Fruit fly (Drosophila melanogaster): ENCODE measurements around the gene CG2680.
A peak's percentile ranks its signal among the peaks of the same experiment; 100 is the strongest.

The CG2680 gene

DNA sequence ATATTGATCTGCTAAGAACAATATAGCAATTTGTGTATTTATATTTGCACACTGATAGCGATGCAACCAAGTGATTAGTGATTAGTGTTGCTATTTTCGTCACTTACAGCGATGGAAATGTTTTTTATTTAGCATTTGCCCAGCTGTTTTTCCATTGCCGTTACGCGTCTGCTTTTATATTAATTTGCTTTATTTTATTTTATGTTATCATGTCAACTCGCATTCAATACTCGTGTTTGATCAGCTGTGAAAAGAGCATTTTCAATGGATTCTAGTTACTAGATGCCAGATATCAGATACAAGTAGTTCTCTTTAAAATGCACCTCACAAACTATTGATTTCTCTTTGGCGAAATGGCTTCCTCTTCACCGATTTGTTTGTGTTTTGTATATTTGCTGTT is 43.8 kb downstream of the CG2680 start:
- TF ChIP-seq foxo (GFP tag; optimal IDR thresholded peaks at IDR 0.05): no peak
- peak; percentile 4 for TF ChIP-seq h (GFP tag; optimal IDR thresholded peaks at IDR 0.05)
- TF ChIP-seq Dfd (GFP tag; optimal IDR thresholded peaks at IDR 0.05): no peak
- TF ChIP-seq Hr83 (GFP tag; optimal IDR thresholded peaks at IDR 0.05; ENCODE audit: poor library complexity, severe bottlenecking): peak; percentile 50
- no peak for TF ChIP-seq psq (GFP tag; optimal IDR thresholded peaks at IDR 0.05)
- no peak for TF ChIP-seq woc (GFP tag; optimal IDR thresholded peaks at IDR 0.05)
- TF ChIP-seq rgr (GFP tag; optimal IDR thresholded peaks at IDR 0.05): peak; percentile 11
- TF ChIP-seq HLH106 (tag; optimal IDR thresholded peaks at IDR 0.05): no peak

DNA sequence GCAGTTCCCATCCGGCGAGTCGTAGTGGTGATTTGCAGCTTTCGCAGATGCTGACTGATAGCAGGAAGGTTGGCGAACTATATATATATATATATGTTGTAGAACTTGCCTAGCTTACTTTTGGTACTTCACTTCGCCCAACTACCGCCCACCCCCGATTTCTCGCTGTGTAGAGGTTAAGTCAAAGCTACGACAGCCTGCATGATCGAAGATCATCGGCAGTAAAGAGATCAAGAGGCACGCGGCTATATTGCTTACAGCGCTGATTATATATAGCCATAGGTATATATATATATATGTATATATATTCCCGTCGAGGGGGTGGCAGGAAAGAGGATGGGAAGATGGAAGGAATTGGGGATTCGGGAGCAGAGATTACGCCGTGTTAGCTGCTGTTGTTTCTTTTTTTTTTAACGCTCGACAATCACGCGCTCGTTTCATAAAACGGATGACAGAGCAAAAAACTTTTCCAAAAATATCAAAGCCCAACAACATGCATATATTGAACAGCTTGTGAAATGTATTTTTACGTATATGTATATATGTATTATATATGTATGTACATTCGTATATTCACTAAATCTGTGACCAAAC is 44.6 kb downstream of the CG2680 start:
- TF ChIP-seq Hr78 (GFP tag; optimal IDR thresholded peaks at IDR 0.05): no peak
- no peak for TF ChIP-seq br (GFP tag; optimal IDR thresholded peaks at IDR 0.05)
- TF ChIP-seq N (GFP tag; optimal IDR thresholded peaks at IDR 0.05): no peak
- no peak for TF ChIP-seq dmrt93B (GFP tag; optimal IDR thresholded peaks at IDR 0.05)
- TF ChIP-seq sage (GFP tag; optimal IDR thresholded peaks at IDR 0.05): no peak
- no peak for TF ChIP-seq HLH106 (tag; optimal IDR thresholded peaks at IDR 0.05)
- TF ChIP-seq sv (GFP tag; optimal IDR thresholded peaks at IDR 0.05): no peak
- no peak for TF ChIP-seq rgr (GFP tag; optimal IDR thresholded peaks at IDR 0.05)
- no peak for TF ChIP-seq Abd-B (GFP tag; optimal IDR thresholded peaks at IDR 0.05)
- TF ChIP-seq foxo (GFP tag; optimal IDR thresholded peaks at IDR 0.05): no peak

DNA sequence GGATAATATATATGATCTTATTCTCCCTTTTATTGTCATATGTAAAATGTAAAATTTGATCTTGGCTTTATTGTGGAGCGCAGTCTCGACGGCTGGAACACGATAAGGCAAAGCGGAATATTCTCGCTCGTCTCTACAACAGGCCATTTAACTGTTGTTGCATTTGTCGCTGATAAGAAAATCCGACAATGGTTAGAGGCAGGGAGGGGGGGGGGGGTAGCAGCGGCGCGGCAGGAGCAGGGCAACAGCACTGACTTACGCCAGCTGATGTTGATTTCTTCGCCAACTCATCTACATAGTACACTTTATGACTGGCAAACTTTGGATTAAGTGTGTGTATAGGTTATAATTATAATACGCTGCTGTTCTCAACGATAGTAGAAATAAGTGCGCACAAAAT is 45.5 kb downstream of the CG2680 start:
- TF ChIP-seq Hr83 (GFP tag; optimal IDR thresholded peaks at IDR 0.05; ENCODE audit: poor library complexity, severe bottlenecking): no peak
- TF ChIP-seq usp (GFP tag; optimal IDR thresholded peaks at IDR 0.05): no peak
- no peak for TF ChIP-seq Rel (GFP tag; optimal IDR thresholded peaks at IDR 0.05)
- peak; percentile 25 for TF ChIP-seq Rel (tag; optimal IDR thresholded peaks at IDR 0.05)
- TF ChIP-seq sv (GFP tag; optimal IDR thresholded peaks at IDR 0.05): no peak
- no peak for TF ChIP-seq Jra (GFP tag; optimal IDR thresholded peaks at IDR 0.05)
- peak; percentile 18 for TF ChIP-seq h (GFP tag; optimal IDR thresholded peaks at IDR 0.05)
- TF ChIP-seq dmrt93B (GFP tag; optimal IDR thresholded peaks at IDR 0.05): no peak
- TF ChIP-seq Dif (GFP tag; optimal IDR thresholded peaks at IDR 0.05; ENCODE audit: partially characterized antibody): no peak
- TF ChIP-seq CG32264 (GFP tag; optimal IDR thresholded peaks at IDR 0.05): no peak
- no peak for TF ChIP-seq rgr (GFP tag; optimal IDR thresholded peaks at IDR 0.05)
- no peak for TF ChIP-seq sage (GFP tag; optimal IDR thresholded peaks at IDR 0.05)
- TF ChIP-seq Sp1 (GFP tag; optimal IDR thresholded peaks at IDR 0.05): no peak
- TF ChIP-seq Dfd (GFP tag; optimal IDR thresholded peaks at IDR 0.05): peak; percentile 62
- no peak for TF ChIP-seq GATAd (GFP tag; optimal IDR thresholded peaks at IDR 0.05)
- no peak for TF ChIP-seq CG9705 (GFP tag; optimal IDR thresholded peaks at IDR 0.05)
- no peak for TF ChIP-seq tai (GFP tag; optimal IDR thresholded peaks at IDR 0.05)
- no peak for TF ChIP-seq fru (GFP tag; optimal IDR thresholded peaks at IDR 0.05)
- TF ChIP-seq lola (GFP tag; optimal IDR thresholded peaks at IDR 0.05): no peak
- TF ChIP-seq Abd-B (GFP tag; optimal IDR thresholded peaks at IDR 0.05): no peak
- no peak for TF ChIP-seq dl (GFP tag; optimal IDR thresholded peaks at IDR 0.05; ENCODE audit: insufficient read depth in 1 of 2, partially characterized antibody in 2 of 2)
- TF ChIP-seq woc (GFP tag; optimal IDR thresholded peaks at IDR 0.05): no peak

DNA sequence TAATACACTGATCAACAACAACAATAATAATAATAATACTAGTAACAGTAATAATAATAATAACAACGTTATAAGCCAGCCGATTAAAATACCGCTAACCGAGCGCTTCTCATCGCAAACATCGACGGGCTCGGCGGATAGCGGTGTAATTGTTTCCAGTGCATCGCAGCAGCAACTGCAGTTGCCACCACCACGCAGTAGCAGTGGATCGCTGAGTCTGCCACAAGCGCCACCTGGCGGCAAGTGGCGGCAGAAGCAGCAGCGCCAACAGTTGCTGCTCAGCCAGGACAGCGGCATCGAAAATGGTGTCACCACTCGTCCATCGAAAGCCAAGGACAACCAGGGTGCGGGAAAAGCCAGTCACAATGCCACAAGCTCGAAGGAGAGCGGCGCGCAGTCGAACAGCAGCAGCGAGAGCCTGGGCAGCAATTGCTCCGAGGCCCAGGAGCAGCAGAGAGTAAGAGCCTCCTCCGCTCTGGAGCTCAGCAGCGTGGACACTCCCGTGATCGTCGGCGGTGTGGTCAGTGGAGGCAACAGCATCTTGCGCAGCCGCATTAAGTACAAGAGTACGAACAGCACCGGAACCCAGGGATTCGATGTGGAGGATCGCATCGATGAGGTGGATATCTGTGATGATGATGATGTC is 47.7 kb downstream of the CG2680 start:
- TF ChIP-seq br (GFP tag; optimal IDR thresholded peaks at IDR 0.05) (no peak), h (GFP tag; optimal IDR thresholded peaks at IDR 0.05) (no peak), tai (GFP tag; optimal IDR thresholded peaks at IDR 0.05) (no peak), HLH106 (tag; optimal IDR thresholded peaks at IDR 0.05) (no peak), foxo (GFP tag; optimal IDR thresholded peaks at IDR 0.05) (peak in 1 of 2 experiments; percentile 30), Abd-B (GFP tag; optimal IDR thresholded peaks at IDR 0.05) (no peak), GATAd (GFP tag; optimal IDR thresholded peaks at IDR 0.05) (no peak), fru (GFP tag; optimal IDR thresholded peaks at IDR 0.05) (peak; percentile 13), Hnf4 (GFP tag; optimal IDR thresholded peaks at IDR 0.05) (no peak), sv (GFP tag; optimal IDR thresholded peaks at IDR 0.05) (no peak), lola (GFP tag; optimal IDR thresholded peaks at IDR 0.05) (no peak), Myc (optimal IDR thresholded peaks at IDR 0.05) (no peak), Mio (GFP tag; optimal IDR thresholded peaks at IDR 0.05) (no peak), brk (GFP tag; optimal IDR thresholded peaks at IDR 0.05) (no peak), dl (GFP tag; optimal IDR thresholded peaks at IDR 0.05; ENCODE audit: insufficient read depth in 1 of 2, partially characterized antibody in 2 of 2) (no peak), CG32264 (GFP tag; optimal IDR thresholded peaks at IDR 0.05) (no peak)

Measured in whole organism, wandering third instar larva.